Fruit fly (Drosophila melanogaster) whole organism, embryonic: ENCODE results near the gene MtnD.

Experiments
- CG10565 ChIP-seq: fragments of 200-800 bp; sonication (Bioruptor generic); optimal IDR thresholded peaks from 3 replicates; lab custom pipeline; 2016; ENCODE audit warnings: missing biosample characterization, mild to moderate bottlenecking, missing genetic modification characterization
- CG11723 ChIP-seq: fragments of 200-800 bp; sonication (Bioruptor generic); optimal IDR thresholded peaks from 2 replicates; lab custom pipeline; 2017; ENCODE audit warnings: missing biosample characterization, mild to moderate bottlenecking, missing genetic modification characterization
- CG12769 ChIP-seq: fragments of 200-800 bp; sonication (Bioruptor generic); optimal IDR thresholded peaks from 2 replicates; lab custom pipeline; 2019; ENCODE audit warnings: missing biosample characterization, mild to moderate bottlenecking, missing genetic modification characterization, moderate library complexity
- CG14441 ChIP-seq: fragments of 200-800 bp; sonication (Bioruptor generic); IDR thresholded peaks from 2 replicates; pipeline ENCODE4 v1.3.6; 2022; ENCODE audit warnings: missing biosample characterization, missing genetic modification characterization
- CG17361 ChIP-seq: fragments of 200-800 bp; sonication (Bioruptor generic); IDR thresholded peaks from 3 replicates; pipeline ENCODE4 v1.3.6; 2022; ENCODE audit warnings: missing biosample characterization, missing genetic modification characterization
- CG18011 ChIP-seq: fragments of 200-800 bp; sonication (Bioruptor generic); optimal IDR thresholded peaks from 2 replicates; lab custom pipeline; 2017; ENCODE audit warnings: missing biosample characterization, missing genetic modification characterization, mild to moderate bottlenecking, moderate library complexity, missing genotype
- CG18476 ChIP-seq: fragments of 200-800 bp; sonication (Bioruptor generic); optimal IDR thresholded peaks from 2 replicates; lab custom pipeline; 2016; ENCODE audit warnings: missing biosample characterization, mild to moderate bottlenecking, missing genetic modification characterization
- CG18599 ChIP-seq: fragments of 200-800 bp; sonication (Bioruptor generic); optimal IDR thresholded peaks from 3 replicates; lab custom pipeline; 2017; ENCODE audit warnings: missing biosample characterization, missing genetic modification characterization, mild to moderate bottlenecking, moderate library complexity, missing genetic modification reagents
- CG30020 ChIP-seq: fragments of 200-800 bp; optimal IDR thresholded peaks from 2 replicates; lab custom pipeline; 2019; ENCODE audit warnings: missing biosample characterization, mild to moderate bottlenecking, missing genetic modification characterization, moderate library complexity
- CG30403 ChIP-seq: fragments of 200-800 bp; sonication (Bioruptor generic); optimal IDR thresholded peaks from 3 replicates; lab custom pipeline; 2016; ENCODE audit warnings: missing biosample characterization, missing genetic modification characterization
- CG3281 ChIP-seq: fragments of 200-800 bp; sonication (Bioruptor generic); optimal IDR thresholded peaks from 3 replicates; lab custom pipeline; 2017; ENCODE audit warnings: missing biosample characterization, mild to moderate bottlenecking, missing genetic modification characterization
- CG4820 ChIP-seq: fragments of 200-800 bp; sonication (Bioruptor generic); optimal IDR thresholded peaks from 3 replicates; lab custom pipeline; 2016; ENCODE audit warnings: missing biosample characterization, missing genetic modification characterization
- CG7928 ChIP-seq: fragments of 200-800 bp; sonication (Bioruptor generic); optimal IDR thresholded peaks from 2 replicates; lab custom pipeline; 2017; ENCODE audit warnings: missing biosample characterization, mild to moderate bottlenecking, missing genetic modification characterization
- CG8924 ChIP-seq: fragments of 200-800 bp; optimal IDR thresholded peaks from 3 replicates; lab custom pipeline; 2019; ENCODE audit warnings: missing biosample characterization, mild to moderate bottlenecking, missing genetic modification characterization, moderate library complexity
- CTCF ChIP-seq: fragments of 200-800 bp; sonication (Bioruptor generic); optimal IDR thresholded peaks from 2 replicates; lab custom pipeline; 2017; ENCODE audit warnings: missing biosample characterization, mild to moderate bottlenecking, missing genetic modification characterization, moderate library complexity
- Dll ChIP-seq: fragments of 200-800 bp; sonication (Bioruptor generic); IDR thresholded peaks from 4 replicates; pipeline ENCODE4 v1.3.6; 2022; ENCODE audit warnings: missing biosample characterization, missing genetic modification characterization; ENCODE audit not compliant: partially characterized antibody
- Drgx ChIP-seq: fragments of 200-800 bp; sonication (Bioruptor generic); IDR thresholded peaks from 2 replicates; pipeline ENCODE4 v1.3.6; 2022; ENCODE audit warnings: missing biosample characterization, missing genetic modification characterization
- Ets65A ChIP-seq: fragments of 200-800 bp; sonication (Bioruptor generic); peaks from one replicate; lab custom pipeline; 2016; ENCODE audit warnings: missing biosample characterization, missing genetic modification characterization
- Ets97D ChIP-seq: fragments of 200-800 bp; sonication (Bioruptor generic); optimal IDR thresholded peaks from 3 replicates; lab custom pipeline; 2016; ENCODE audit warnings: missing biosample characterization, missing genetic modification characterization
- GATAe ChIP-seq: fragments of 200-800 bp; sonication (Bioruptor generic); conservative IDR thresholded peaks from 2 replicates; pipeline ENCODE4 v1.3.6; 2022; ENCODE audit warnings: missing biosample characterization, missing genetic modification characterization
- H15 ChIP-seq: fragments of 200-800 bp; sonication (Bioruptor generic); IDR thresholded peaks from 3 replicates; pipeline ENCODE4 v1.3.6; 2022; ENCODE audit warnings: missing biosample characterization, missing genetic modification characterization
- Hr78 ChIP-seq, 2 experiments: fragments of 200-800 bp in 1 of 2; fragments of >200 bp in 1 of 2; sonication (Bioruptor generic) in 1 of 2; optimal IDR thresholded peaks; 2 replicates each; lab custom pipeline; 2017 to 2019; ENCODE audit warnings: missing biosample characterization in 2 of 2, missing genetic modification characterization in 2 of 2, mild to moderate bottlenecking in 1 of 2, moderate library complexity in 1 of 2
- NC2β ChIP-seq: fragments of 200-800 bp; sonication (Bioruptor generic); optimal IDR thresholded peaks from 2 replicates; lab custom pipeline; 2016; ENCODE audit warnings: missing biosample characterization, missing genetic modification characterization
- Opbp ChIP-seq: fragments of 200-800 bp; sonication (Bioruptor generic); IDR thresholded peaks from 3 replicates; pipeline ENCODE4 v1.3.6; 2022; ENCODE audit warnings: missing biosample characterization, missing genetic modification characterization; ENCODE audit not compliant: partially characterized antibody
- Six4 ChIP-seq: fragments of 200-800 bp; sonication (Bioruptor generic); optimal IDR thresholded peaks from 2 replicates; lab custom pipeline; 2016; ENCODE audit warnings: missing biosample characterization, missing genetic modification characterization
- Sox102F ChIP-seq: fragments of 200-800 bp; sonication (Bioruptor generic); optimal IDR thresholded peaks from 2 replicates; lab custom pipeline; 2018; ENCODE audit warnings: missing biosample characterization, mild to moderate bottlenecking, missing genetic modification characterization, moderate library complexity
- amos ChIP-seq: fragments of 200-800 bp; sonication (Bioruptor generic); IDR thresholded peaks from 2 replicates; pipeline ENCODE4 v1.3.6; 2022; ENCODE audit warnings: missing biosample characterization, missing genetic modification characterization; ENCODE audit not compliant: partially characterized antibody
- ase ChIP-seq: fragments of 200-800 bp; sonication (Bioruptor generic); IDR thresholded peaks from 3 replicates; pipeline ENCODE4 v1.3.6; 2022; ENCODE audit warnings: missing biosample characterization, missing genetic modification characterization
- ash1 ChIP-seq: fragments of 200-800 bp; sonication (Bioruptor generic); optimal IDR thresholded peaks from 2 replicates; lab custom pipeline; 2018; ENCODE audit warnings: missing biosample characterization, mild to moderate bottlenecking, missing genetic modification characterization
- bcd ChIP-seq: fragments of 200-800 bp; sonication (Bioruptor generic); optimal IDR thresholded peaks from 2 replicates; lab custom pipeline; 2017; ENCODE audit warnings: missing biosample characterization, mild to moderate bottlenecking, missing genetic modification characterization
- bowl ChIP-seq: fragments of 200-800 bp; sonication (Bioruptor generic); IDR thresholded peaks from 2 replicates; pipeline ENCODE4 v1.3.6; 2022; ENCODE audit warnings: missing biosample characterization, missing genetic modification characterization
- chm ChIP-seq: fragments of 200-800 bp; sonication (Bioruptor generic); IDR thresholded peaks from 2 replicates; pipeline ENCODE4 v1.3.6; 2022; ENCODE audit warnings: missing biosample characterization, missing genetic modification characterization
- dan ChIP-seq: fragments of 200-800 bp; sonication (Bioruptor generic); IDR thresholded peaks from 2 replicates; pipeline ENCODE4 v1.3.6; 2022; ENCODE audit warnings: missing biosample characterization, missing genetic modification characterization
- dimm ChIP-seq: fragments of 200-800 bp; sonication (Bioruptor generic); IDR thresholded peaks from 2 replicates; pipeline ENCODE4 v1.3.6; 2022; ENCODE audit warnings: missing biosample characterization, missing genetic modification characterization
- disco-r ChIP-seq: fragments of 200-800 bp; sonication (Bioruptor generic); optimal IDR thresholded peaks from 2 replicates; lab custom pipeline; 2016; ENCODE audit warnings: missing biosample characterization, missing genetic modification characterization
- exex ChIP-seq: fragments of 200-800 bp; sonication (Bioruptor generic); optimal IDR thresholded peaks from 4 replicates; lab custom pipeline; 2018; ENCODE audit warnings: missing biosample characterization, mild to moderate bottlenecking, missing genetic modification characterization, moderate library complexity
- gem ChIP-seq: fragments of 200-800 bp; sonication (Bioruptor generic); optimal IDR thresholded peaks from 2 replicates; lab custom pipeline; 2019; ENCODE audit warnings: missing biosample characterization, mild to moderate bottlenecking, missing genetic modification characterization, moderate library complexity
- grau ChIP-seq: fragments of 200-800 bp; optimal IDR thresholded peaks from 3 replicates; lab custom pipeline; 2019; ENCODE audit warnings: missing biosample characterization, mild to moderate bottlenecking, missing genetic modification characterization, moderate library complexity
- gt ChIP-seq: fragments of 200-800 bp; sonication (Bioruptor generic); IDR thresholded peaks from 2 replicates; pipeline ENCODE4 v1.3.6; 2022; ENCODE audit warnings: missing biosample characterization, missing genetic modification characterization
- ind ChIP-seq: fragments of 200-800 bp; sonication (Bioruptor generic); optimal IDR thresholded peaks from 3 replicates; lab custom pipeline; 2016; ENCODE audit warnings: missing biosample characterization, missing genetic modification characterization
- kay ChIP-seq: fragments of 200-800 bp; sonication (Bioruptor generic); optimal IDR thresholded peaks from 2 replicates; lab custom pipeline; 2016; ENCODE audit warnings: missing biosample characterization, missing genetic modification characterization
- klu ChIP-seq: fragments of 200-800 bp; sonication (Bioruptor generic); IDR thresholded peaks from 2 replicates; pipeline ENCODE4 v1.3.6; 2022; ENCODE audit warnings: missing biosample characterization, missing genetic modification characterization
- lab ChIP-seq: fragments of 200-800 bp; sonication (Bioruptor generic); optimal IDR thresholded peaks from 3 replicates; lab custom pipeline; 2017; ENCODE audit warnings: missing biosample characterization, missing genetic modification characterization, mild to moderate bottlenecking, moderate library complexity, missing genetic modification reagents
- so ChIP-seq: fragments of 200-800 bp; sonication (Bioruptor generic); IDR thresholded peaks from 3 replicates; pipeline ENCODE4 v1.3.6; 2022; ENCODE audit warnings: missing biosample characterization, missing genetic modification characterization
- ssp ChIP-seq: fragments of 200-800 bp; sonication (Bioruptor generic); IDR thresholded peaks from 2 replicates; pipeline ENCODE4 v1.3.6; 2022; ENCODE audit warnings: missing biosample characterization, missing genetic modification characterization
- stwl ChIP-seq: fragments of 200-800 bp; sonication (Bioruptor generic); optimal IDR thresholded peaks from 3 replicates; lab custom pipeline; 2018; ENCODE audit warnings: missing biosample characterization, mild to moderate bottlenecking, missing genetic modification characterization, moderate library complexity
- tup ChIP-seq: fragments of 200-800 bp; sonication (Bioruptor generic); optimal IDR thresholded peaks from 2 replicates; lab custom pipeline; 2016; ENCODE audit warnings: missing biosample characterization, mild to moderate bottlenecking, missing genetic modification characterization, moderate library complexity
- vvl ChIP-seq: fragments of 200-800 bp; sonication (Bioruptor generic); IDR thresholded peaks from 2 replicates; pipeline ENCODE4 v1.3.6; 2022; ENCODE audit warnings: missing biosample characterization, missing genetic modification characterization
- zfh1 ChIP-seq: fragments of 200-800 bp; sonication (Bioruptor generic); IDR thresholded peaks from 3 replicates; pipeline ENCODE4 v1.3.6; 2022; ENCODE audit warnings: missing biosample characterization, missing genetic modification characterization

Gene MtnD

dm6 chr3R:20554300-20554699 is 19.5 kb downstream of the MtnD start, which contains the start of gene att-ORFB:
Gene att-ORFB, minus strand, starts transcription at chr3R:20554400.
- no peak for TF ChIP-seq so
- TF ChIP-seq, all 482 proteins: peak for 0

DNA sequence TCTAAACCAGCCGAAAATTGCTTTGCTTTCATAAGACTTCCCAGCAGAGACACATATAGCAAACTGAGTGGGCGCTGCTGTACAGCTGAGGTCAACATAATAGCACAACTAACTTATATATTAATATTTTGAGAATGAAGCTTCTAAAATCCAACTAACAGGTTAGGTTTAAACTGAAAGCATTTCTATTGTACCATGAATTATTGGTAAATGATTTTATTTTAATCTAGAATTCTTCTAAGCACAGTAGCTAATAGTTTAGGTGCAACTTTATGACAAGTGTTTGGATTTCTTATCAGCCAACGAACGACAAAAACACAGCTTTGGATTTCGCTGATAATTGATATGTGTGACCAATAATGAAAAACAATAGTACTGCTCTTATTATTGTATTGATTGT is 20.3 kb downstream of the MtnD start:
- TF ChIP-seq dimm (GFP tag; lab: Robert Waterston, UW) (no peak), bowl (no peak), klu (peak; percentile 34; the same call in 1 of the 2 replicates), Ets65A (GFP tag; lab: Kevin White, UChicago) (peak; percentile 76), grau (tag; lab: Kevin White, UChicago) (peak; percentile 36), vvl (GFP tag; lab: Robert Waterston, UW) (peak; percentile 87), zfh1 (GFP tag; lab: Robert Waterston, UW) (no peak), ase (GFP tag; lab: Robert Waterston, UW) (0 out of 3 replicates have a peak, but pooled peaks have one; percentile 33), dan (no peak), so (peak; percentile 49; the same call in 1 of the 3 replicates), gt (GFP tag; lab: Robert Waterston, UW) (no peak), bcd (GFP tag; lab: Kevin White, UChicago) (peak; percentile 68), CG11723 (no peak), disco-r (GFP tag; lab: Kevin White, UChicago) (no peak), ash1 (GFP tag; lab: Kevin White, UChicago) (no peak), CG30403 (GFP tag; lab: Kevin White, UChicago) (peak; percentile 23), Opbp (GFP tag; lab: Robert Waterston, UW) (no peak), CG18599 (GFP tag; lab: Kevin White, UChicago) (peak; percentile 75), CG12769 (tag; lab: Kevin White, UChicago) (no peak), CG17361 (peak; percentile 82), CG14441 (GFP tag; lab: Robert Waterston, UW) (peak; percentile 57), lab (GFP tag; lab: Kevin White, UChicago) (peak; percentile 89), amos (GFP tag; lab: Robert Waterston, UW) (no peak), CG7928 (GFP tag; lab: Kevin White, UChicago) (no peak), CG8924 (peak; percentile 74), ssp (GFP tag; lab: Robert Waterston, UW) (peak; percentile 40; the same call in 1 of the 2 replicates), CTCF (GFP tag; lab: Kevin White, UChicago) (no peak), ind (GFP tag; lab: Kevin White, UChicago) (peak; percentile 6), CG18011 (no peak), chm (GFP tag; lab: Robert Waterston, UW) (peak; percentile 76; the same call in 1 of the 2 replicates), Sox102F (GFP tag; lab: Kevin White, UChicago) (no peak), Hr78 (GFP tag; optimal IDR thresholded peaks at IDR 0.05; lab: Kevin White, UChicago) (peak in 1 of 2 experiments; percentile 24), exex (tag; lab: Kevin White, UChicago) (peak; percentile 85), tup (GFP tag; lab: Kevin White, UChicago) (peak; percentile 11), Drgx (GFP tag; lab: Robert Waterston, UW) (peak; percentile 33; the same call in 1 of the 2 replicates), Six4 (GFP tag; lab: Kevin White, UChicago) (no peak), CG3281 (GFP tag; lab: Kevin White, UChicago) (peak; percentile 80), NC2β (GFP tag; lab: Kevin White, UChicago) (no peak), CG18476 (GFP tag; lab: Kevin White, UChicago) (peak; percentile 5), Ets97D (GFP tag; lab: Kevin White, UChicago) (no peak), kay (GFP tag; lab: Kevin White, UChicago) (peak; percentile 46), Dll (GFP tag; lab: Robert Waterston, UW) (no peak), GATAe (GFP tag; lab: Robert Waterston, UW) (0 out of 2 replicates have a peak, but pooled peaks have one; percentile 14), gem (tag; lab: Kevin White, UChicago) (peak; percentile 72), H15 (GFP tag; lab: Robert Waterston, UW) (no peak; the same call in 2 of the 3 replicates), CG30020 (no peak), stwl (tag; lab: Kevin White, UChicago) (no peak), CG10565 (no peak), CG4820 (GFP tag; lab: Kevin White, UChicago) (peak; percentile 35)
